Worm (Caenorhabditis elegans) whole organism, L2 larva: ENCODE data around the gene F23F1.2.

Experiments used
- C34F6.9 ChIP-seq: fragments of 150-350 bp; optimal IDR thresholded peaks from 2 replicates; lab custom pipeline; 2014; ENCODE audit warnings: missing biosample characterization, missing genetic modification characterization
- F13H6.1 ChIP-seq: sonication (generic microtip); optimal IDR thresholded peaks from 2 replicates; lab custom pipeline; 2016; ENCODE audit warnings: missing genetic modification characterization, missing compliant biosample characterization
- R02D3.7 ChIP-seq: fragments of 150-350 bp; optimal IDR thresholded peaks from 2 replicates; lab custom pipeline; 2014; ENCODE audit warnings: missing biosample characterization, missing genetic modification characterization
- ZK546.5 ChIP-seq: sonication (generic microtip); optimal IDR thresholded peaks from 2 replicates; lab custom pipeline; 2017; ENCODE audit warnings: missing biosample characterization, missing genetic modification characterization
- alr-1 ChIP-seq: fragments of 150-350 bp; optimal IDR thresholded peaks from 2 replicates; lab custom pipeline; 2014; ENCODE audit warnings: missing biosample characterization, missing genetic modification characterization
- aly-2 ChIP-seq: fragments of 150-350 bp; optimal IDR thresholded peaks from 2 replicates; lab custom pipeline; 2014; ENCODE audit warnings: missing biosample characterization, missing genetic modification characterization
- ama-1 ChIP-seq: fragments of 150-350 bp; optimal IDR thresholded peaks from 2 replicates; lab custom pipeline; 2018; ENCODE audit warnings: inconsistent platforms
- blmp-1 ChIP-seq: sonication (generic microtip); optimal IDR thresholded peaks from 2 replicates; lab custom pipeline; 2017; ENCODE audit warnings: missing genetic modification characterization, mild to moderate bottlenecking, missing compliant biosample characterization, antibody characterized with exemption, moderate library complexity; ENCODE audit not compliant: insufficient read depth
- ceh-16 ChIP-seq: fragments of 150-350 bp; optimal IDR thresholded peaks from 2 replicates; lab custom pipeline; 2014; ENCODE audit warnings: missing biosample characterization, missing genetic modification characterization
- ceh-82 ChIP-seq: fragments of 150-350 bp; optimal IDR thresholded peaks from 2 replicates; lab custom pipeline; 2014; ENCODE audit warnings: missing biosample characterization, missing genetic modification characterization
- crh-2 ChIP-seq: sonication (generic microtip); optimal IDR thresholded peaks from 2 replicates; lab custom pipeline; 2017; ENCODE audit warnings: missing biosample characterization, missing genetic modification characterization
- dmd-4 ChIP-seq: sonication (generic microtip); optimal IDR thresholded peaks from 2 replicates; lab custom pipeline; 2017; ENCODE audit warnings: missing biosample characterization, missing genetic modification characterization
- egl-27 ChIP-seq: sonication (generic microtip); optimal IDR thresholded peaks from 3 replicates; lab custom pipeline; 2017; ENCODE audit warnings: missing biosample characterization, missing genetic modification reagents, missing genetic modification characterization
- elt-1 ChIP-seq: fragments of 150-350 bp; optimal IDR thresholded peaks from 2 replicates; lab custom pipeline; 2014; ENCODE audit warnings: missing biosample characterization, missing genetic modification characterization
- elt-3 ChIP-seq: sonication (generic microtip); optimal IDR thresholded peaks from 2 replicates; lab custom pipeline; 2017; ENCODE audit warnings: missing biosample characterization, missing genetic modification characterization
- gmeb-1 ChIP-seq: fragments of 150-350 bp; optimal IDR thresholded peaks from 2 replicates; lab custom pipeline; 2014; ENCODE audit warnings: missing biosample characterization, missing genetic modification characterization
- lin-11 ChIP-seq: fragments of 150-350 bp; sonication (generic microtip); optimal IDR thresholded peaks from 2 replicates; lab custom pipeline; 2014; ENCODE audit warnings: missing biosample characterization, missing genetic modification characterization, inconsistent platforms, mixed read lengths
- lin-13 ChIP-seq: fragments of 150-350 bp; optimal IDR thresholded peaks from 2 replicates; lab custom pipeline; 2014; ENCODE audit warnings: missing biosample characterization, missing genetic modification reagents, missing genetic modification characterization
- lin-39 ChIP-seq: fragments of 150-350 bp; optimal IDR thresholded peaks from 2 replicates; lab custom pipeline; 2014; ENCODE audit warnings: missing biosample characterization, missing genetic modification reagents, missing genetic modification characterization
- lsy-2 ChIP-seq, 2 experiments: fragments of 150-350 bp in 1 of 2; sonication (generic microtip) in 1 of 2; optimal IDR thresholded peaks; 2 replicates each; lab custom pipeline; 2014 to 2017; ENCODE audit warnings: missing biosample characterization in 2 of 2, missing genetic modification characterization in 2 of 2
- mab-5 ChIP-seq: fragments of 150-350 bp; optimal IDR thresholded peaks from 2 replicates; lab custom pipeline; 2014; ENCODE audit warnings: missing biosample characterization, missing genetic modification characterization
- mbf-1 ChIP-seq: sonication (generic microtip); optimal IDR thresholded peaks from 2 replicates; lab custom pipeline; 2017; ENCODE audit warnings: missing biosample characterization, missing genetic modification characterization
- mdl-1 ChIP-seq, 2 experiments: fragments of 150-350 bp in 1 of 2; sonication (generic microtip) in 1 of 2; optimal IDR thresholded peaks; 2 replicates each; lab custom pipeline; 2017; ENCODE audit warnings: missing biosample characterization in 2 of 2, missing genetic modification characterization in 2 of 2
- nhr-10 ChIP-seq: sonication (generic microtip); optimal IDR thresholded peaks from 2 replicates; lab custom pipeline; 2017; ENCODE audit warnings: missing biosample characterization, missing genetic modification characterization
- nhr-11 ChIP-seq: fragments of 150-350 bp; optimal IDR thresholded peaks from 2 replicates; lab custom pipeline; 2014; ENCODE audit warnings: missing biosample characterization, missing genetic modification characterization
- nhr-12 ChIP-seq: fragments of 150-350 bp; optimal IDR thresholded peaks from 2 replicates; lab custom pipeline; 2014; ENCODE audit warnings: missing biosample characterization, missing genetic modification characterization
- nhr-129 ChIP-seq: fragments of 150-350 bp; optimal IDR thresholded peaks from 2 replicates; lab custom pipeline; 2014; ENCODE audit warnings: missing biosample characterization, missing genetic modification characterization
- nhr-21 ChIP-seq: fragments of 150-350 bp; optimal IDR thresholded peaks from 2 replicates; lab custom pipeline; 2014; ENCODE audit warnings: missing biosample characterization, missing genetic modification characterization
- nhr-23 ChIP-seq: fragments of 150-350 bp; optimal IDR thresholded peaks from 2 replicates; lab custom pipeline; 2014; ENCODE audit warnings: missing biosample characterization, missing genetic modification reagents, missing genetic modification characterization
- nhr-237 ChIP-seq: fragments of 150-350 bp; optimal IDR thresholded peaks from 2 replicates; lab custom pipeline; 2014; ENCODE audit warnings: missing biosample characterization, missing genetic modification characterization
- nhr-25 ChIP-seq: fragments of 150-350 bp; sonication (generic microtip); optimal IDR thresholded peaks from 3 replicates; lab custom pipeline; 2014; ENCODE audit warnings: missing biosample characterization, missing genetic modification characterization
- nhr-6 ChIP-seq: fragments of 150-350 bp; optimal IDR thresholded peaks from 2 replicates; lab custom pipeline; 2014; ENCODE audit warnings: missing biosample characterization, missing genetic modification characterization
- nhr-77 ChIP-seq: fragments of 150-350 bp; optimal IDR thresholded peaks from 2 replicates; lab custom pipeline; 2014; ENCODE audit warnings: missing biosample characterization, missing genetic modification characterization
- peb-1 ChIP-seq: fragments of 150-350 bp; optimal IDR thresholded peaks from 2 replicates; lab custom pipeline; 2014; ENCODE audit warnings: missing biosample characterization, missing genetic modification characterization
- sem-4 ChIP-seq: fragments of 150-350 bp; optimal IDR thresholded peaks from 2 replicates; lab custom pipeline; 2014; ENCODE audit warnings: missing biosample characterization, missing genetic modification reagents, missing genetic modification characterization
- skn-1 ChIP-seq: sonication (generic microtip); optimal IDR thresholded peaks from 2 replicates; lab custom pipeline; 2017; ENCODE audit warnings: missing biosample characterization, missing genetic modification characterization
- sma-3 ChIP-seq: sonication (generic microtip); optimal IDR thresholded peaks from 2 replicates; lab custom pipeline; 2016; ENCODE audit warnings: missing genetic modification reagents, missing genetic modification characterization, missing compliant biosample characterization
- sma-9 ChIP-seq, 2 experiments: fragments of 150-350 bp in 1 of 2; sonication (generic microtip) in 1 of 2; optimal IDR thresholded peaks; 2 replicates each; lab custom pipeline; 2014 to 2016; ENCODE audit warnings: missing genetic modification characterization in 2 of 2, mild to moderate bottlenecking in 1 of 2, missing biosample characterization in 1 of 2, missing compliant biosample characterization in 1 of 2, missing genetic modification reagents in 1 of 2, moderate library complexity in 1 of 2
- snpc-4 ChIP-seq: fragments of 150-350 bp; optimal IDR thresholded peaks from 2 replicates; lab custom pipeline; 2014; ENCODE audit warnings: missing biosample characterization, missing genetic modification characterization
- unc-39 ChIP-seq: fragments of 150-350 bp; optimal IDR thresholded peaks from 2 replicates; lab custom pipeline; 2014; ENCODE audit warnings: missing biosample characterization, missing genetic modification characterization
- unc-55 ChIP-seq: fragments of 150-350 bp; sonication (generic microtip); optimal IDR thresholded peaks from 3 replicates; lab custom pipeline; 2014; ENCODE audit warnings: missing biosample characterization, missing genetic modification reagents, missing genetic modification characterization
- unc-62 ChIP-seq: fragments of 150-350 bp; optimal IDR thresholded peaks from 2 replicates; lab custom pipeline; 2014; ENCODE audit warnings: missing biosample characterization, missing genetic modification reagents, missing genetic modification characterization
- zag-1 ChIP-seq: fragments of 150-350 bp; optimal IDR thresholded peaks from 2 replicates; lab custom pipeline; 2014; ENCODE audit warnings: missing biosample characterization, missing genetic modification characterization
- ztf-1 ChIP-seq: fragments of 200-800 bp; sonication (Bioruptor generic); conservative IDR thresholded peaks from 2 replicates; pipeline ENCODE4 v1.3.6; 2022; ENCODE audit warnings: missing genetic modification characterization, missing compliant biosample characterization
- ztf-11 ChIP-seq: sonication (generic microtip); optimal IDR thresholded peaks from 2 replicates; lab custom pipeline; 2017; ENCODE audit warnings: missing biosample characterization, missing genetic modification characterization
- ztf-4 ChIP-seq: fragments of 150-350 bp; optimal IDR thresholded peaks from 2 replicates; lab custom pipeline; 2014; ENCODE audit warnings: missing biosample characterization, missing genetic modification characterization

Gene F23F1.2

DNA sequence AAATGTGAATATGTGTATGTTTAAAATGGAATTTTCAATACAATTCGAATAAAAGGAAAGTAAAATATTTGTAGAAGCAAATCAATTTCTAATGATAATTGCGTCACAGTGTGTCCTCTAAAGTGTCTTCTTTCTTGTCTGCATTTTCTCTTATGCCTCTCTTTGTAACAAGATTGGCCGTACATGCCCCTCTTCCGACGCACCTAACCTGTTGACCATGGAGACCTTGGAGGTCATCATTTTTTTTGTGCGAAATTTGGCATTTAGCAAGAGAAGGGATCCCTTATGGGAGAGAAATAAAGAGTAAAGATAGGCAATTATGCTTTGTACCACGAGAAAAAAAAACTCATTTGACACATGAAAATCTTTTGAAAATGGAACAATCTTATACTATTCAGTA lies 5.7 kb upstream of the F23F1.2 start, which contains the start of gene F23F1.4:
Gene F23F1.4 (minus strand): TSS at position 141 of the 400 bp plus-strand sequence.
- TF ChIP-seq nhr-25 (tag; lab: Kevin White, UChicago) (peak; percentile 53), nhr-6 (tag; lab: Kevin White, UChicago) (peak; percentile 85), nhr-77 (no peak), unc-55 (GFP tag; lab: Kevin White, UChicago) (no peak)

DNA sequence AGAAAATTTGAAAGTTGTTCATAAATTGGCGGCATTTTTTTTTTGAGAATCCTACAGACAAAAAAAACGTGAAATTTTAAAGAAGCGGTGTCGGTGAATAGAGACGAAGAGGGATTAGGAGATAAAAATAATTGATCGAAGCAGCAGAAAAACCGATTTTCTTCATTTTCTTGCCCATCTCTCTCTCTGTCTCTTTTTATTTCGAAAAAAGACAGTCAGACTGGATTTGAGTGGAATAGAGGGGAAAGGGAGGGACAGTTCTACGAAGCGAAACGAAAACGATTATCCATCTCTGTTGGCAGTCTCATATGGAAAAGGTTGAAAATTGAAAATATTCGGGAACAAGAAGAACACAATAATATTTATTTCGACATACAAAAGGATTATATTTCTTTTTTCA lies 4.4 kb upstream of the F23F1.2 start:
- TF ChIP-seq nhr-6 (tag; lab: Kevin White, UChicago): peak; percentile 91
- no peak for TF ChIP-seq ztf-11
- TF ChIP-seq ZK546.5 (tag; lab: Kevin White, UChicago): no peak

DNA sequence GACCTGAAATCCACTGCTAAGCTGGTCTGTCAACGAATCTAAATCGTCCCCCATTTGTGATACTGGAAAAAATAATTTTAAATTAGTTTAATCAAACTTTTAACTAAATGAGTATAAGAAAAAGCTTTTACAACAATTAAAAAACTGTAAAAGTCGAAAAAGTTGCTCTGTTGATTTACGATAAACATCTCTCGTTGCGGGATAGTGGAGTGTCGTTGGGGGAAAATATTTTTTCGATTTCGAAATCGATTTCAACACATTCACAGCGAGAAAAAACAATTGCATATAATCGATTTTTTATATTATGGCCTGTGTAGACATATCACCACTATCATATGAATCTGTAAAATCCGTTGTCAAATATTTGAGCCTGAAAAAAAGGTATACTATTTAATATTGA lies 2.5 kb upstream of the F23F1.2 start, which contains the start of the genes F23F1.5 and fbxc-54:
Gene F23F1.5 (minus strand): TSS at position 64 of the 400 bp plus-strand sequence.
Gene fbxc-54 (plus strand): TSS at position 199 of the 400 bp plus-strand sequence.
- TF ChIP-seq nhr-6 (tag; lab: Kevin White, UChicago) (peak; percentile 88), dmd-4 (tag; lab: Kevin White, UChicago) (no peak), nhr-10 (tag; lab: Kevin White, UChicago) (no peak), skn-1 (tag; lab: Kevin White, UChicago) (no peak), ztf-4 (no peak), nhr-77 (no peak), sma-9 (GFP tag; optimal IDR thresholded peaks at IDR 0.05; lab: Kevin White, UChicago) (no peak), sma-9 (tag; optimal IDR thresholded peaks at IDR 0.05; lab: Kevin White, UChicago) (no peak), mab-5 (tag; lab: Kevin White, UChicago) (no peak), nhr-11 (tag; lab: Kevin White, UChicago) (no peak), ceh-16 (tag; lab: Kevin White, UChicago) (no peak), C34F6.9 (tag; lab: Kevin White, UChicago) (peak; percentile 49), lin-13 (GFP tag; lab: Kevin White, UChicago) (no peak), ZK546.5 (tag; lab: Kevin White, UChicago) (no peak), lsy-2 (tag; optimal IDR thresholded peaks at IDR 0.05; lab: Kevin White, UChicago) (peak in 1 of 2 experiments; percentile 54), zag-1 (tag; lab: Kevin White, UChicago) (no peak), mdl-1 (tag; optimal IDR thresholded peaks at IDR 0.05; lab: Kevin White, UChicago) (no peak), crh-2 (tag; lab: Kevin White, UChicago) (peak; percentile 15), lin-11 (tag; lab: Kevin White, UChicago) (no peak), mbf-1 (no peak), unc-55 (GFP tag; lab: Kevin White, UChicago) (peak; percentile 80), elt-3 (no peak), F13H6.1 (tag; lab: Kevin White, UChicago) (no peak), nhr-12 (tag; lab: Kevin White, UChicago) (no peak), sma-3 (no peak), nhr-21 (tag; lab: Kevin White, UChicago) (no peak), blmp-1 (no peak), nhr-23 (tag; lab: Kevin White, UChicago) (no peak), peb-1 (no peak), alr-1 (tag; lab: Kevin White, UChicago) (no peak), aly-2 (tag; lab: Kevin White, UChicago) (no peak), sem-4 (tag; lab: Kevin White, UChicago) (no peak), ztf-1 (GFP tag; lab: Robert Waterston, UW) (no peak), unc-39 (tag; lab: Kevin White, UChicago) (no peak), lin-39 (tag; lab: Kevin White, UChicago) (no peak), gmeb-1 (tag; lab: Kevin White, UChicago) (no peak), nhr-129 (tag; lab: Kevin White, UChicago) (peak; percentile 19), snpc-4 (no peak), nhr-237 (tag; lab: Kevin White, UChicago) (no peak), nhr-25 (tag; lab: Kevin White, UChicago) (no peak), egl-27 (no peak), elt-1 (no peak), unc-62 (GFP tag; lab: Kevin White, UChicago) (no peak), R02D3.7 (tag; lab: Kevin White, UChicago) (no peak), ama-1 (no peak), ceh-82 (tag; lab: Kevin White, UChicago) (no peak)
